Worm (Caenorhabditis elegans): ENCODE data around the gene F38A1.11.

F38A1.11 gene

ce11 chrIV:1246762-1247436 is at the start of gene F38A1.11, which contains the start of gene clec-165:
Gene F38A1.11 (plus strand): TSS chrIV:1247386.
Gene clec-165 (minus strand): TSS chrIV:1246886.
- TF ChIP-seq W03F9.2 (tag; optimal IDR thresholded peaks at IDR 0.05) = no peak
- TF ChIP-seq him-1 (tag; optimal IDR thresholded peaks at IDR 0.05) = no peak
- no peak for TF ChIP-seq dao-5 (tag; optimal IDR thresholded peaks at IDR 0.05)

DNA sequence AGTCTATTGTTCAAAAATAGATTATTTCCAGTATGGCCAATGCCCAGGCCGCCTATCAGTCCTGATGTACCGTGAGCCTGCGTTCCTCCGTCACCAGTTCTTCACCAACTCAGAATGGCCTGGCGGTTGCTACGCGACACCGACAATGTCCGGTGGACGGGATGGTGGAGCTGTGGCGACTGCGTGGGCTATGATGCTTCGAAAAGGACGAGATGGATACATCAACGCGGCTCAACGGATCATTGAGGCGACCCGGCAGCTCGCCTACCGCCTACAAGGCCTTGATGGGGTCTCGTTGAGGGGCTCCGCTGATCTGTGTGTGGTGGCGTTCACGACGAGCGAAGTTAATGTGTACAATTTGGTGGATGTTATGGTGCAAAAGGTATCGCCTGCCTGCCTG is 47.7 kb upstream of the F38A1.11 start:
- no peak for TF ChIP-seq W03F9.2 (tag; optimal IDR thresholded peaks at IDR 0.05)
- TF ChIP-seq him-1 (tag; optimal IDR thresholded peaks at IDR 0.05) = no peak
- TF ChIP-seq dao-5 (tag; optimal IDR thresholded peaks at IDR 0.05) = no peak

DNA sequence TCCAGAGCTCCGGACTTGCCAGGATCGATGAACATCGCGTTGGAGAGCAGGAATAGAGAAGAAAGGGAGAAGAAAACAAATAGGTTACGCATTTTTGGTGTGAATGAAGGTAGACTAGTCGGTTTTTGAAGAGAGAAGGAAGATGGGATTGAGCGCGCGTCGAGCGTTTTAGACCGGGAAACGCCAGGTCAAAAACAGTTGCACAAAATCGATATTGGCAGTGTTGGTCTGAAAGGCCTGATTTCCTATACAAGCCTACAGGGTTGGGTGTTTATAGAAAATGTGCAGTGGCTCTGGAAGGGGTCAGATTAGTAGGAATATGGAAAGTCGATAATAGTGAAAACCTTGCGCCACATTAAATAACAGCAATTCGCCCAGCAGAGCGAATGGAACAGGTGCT is 42.3 kb upstream of the F38A1.11 start, which contains the start of gene dsl-2:
Gene dsl-2 (minus strand): TSS at position 101 of the 400 bp plus-strand sequence.
- no peak for TF ChIP-seq W03F9.2 (tag; optimal IDR thresholded peaks at IDR 0.05)
- no peak for TF ChIP-seq him-1 (tag; optimal IDR thresholded peaks at IDR 0.05)
- TF ChIP-seq dao-5 (tag; optimal IDR thresholded peaks at IDR 0.05) = no peak

ce11 chrIV:1207980-1208379 is 39.2 kb upstream of the F38A1.11 start, which contains the start of gene dsl-1:
Gene dsl-1 (minus strand): TSS chrIV:1208080.
- TF ChIP-seq dao-5 (tag; optimal IDR thresholded peaks at IDR 0.05) (no peak), W03F9.2 (tag; optimal IDR thresholded peaks at IDR 0.05) (no peak), him-1 (tag; optimal IDR thresholded peaks at IDR 0.05) (no peak)

ce11 chrIV:1209320-1209719 is 37.9 kb upstream of the F38A1.11 start:
- TF ChIP-seq W03F9.2 (tag; optimal IDR thresholded peaks at IDR 0.05) (no peak), dao-5 (tag; optimal IDR thresholded peaks at IDR 0.05) (no peak), him-1 (tag; optimal IDR thresholded peaks at IDR 0.05) (no peak)

DNA sequence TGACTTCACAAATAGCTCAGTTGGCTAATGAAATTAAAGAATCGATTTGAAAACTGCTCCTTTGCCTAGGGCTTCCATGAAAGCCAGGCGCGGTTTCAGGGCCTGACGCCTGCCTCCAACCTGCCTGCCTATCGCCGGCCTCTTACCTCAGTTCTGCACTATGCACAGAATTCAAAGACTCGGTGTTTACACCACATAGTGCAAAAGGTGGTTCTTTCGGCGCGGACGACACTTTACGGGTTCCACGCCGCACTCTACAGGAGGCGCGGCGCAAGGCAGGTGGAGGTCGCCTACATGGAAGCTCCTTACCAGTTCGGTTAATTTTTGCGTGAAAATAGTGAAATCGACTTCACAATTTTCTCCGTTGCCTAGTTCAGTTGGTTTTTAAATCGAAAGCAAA is 37.4 kb upstream of the F38A1.11 start:
- no peak for TF ChIP-seq him-1 (tag; optimal IDR thresholded peaks at IDR 0.05)
- TF ChIP-seq dao-5 (tag; optimal IDR thresholded peaks at IDR 0.05) = no peak
- TF ChIP-seq W03F9.2 (tag; optimal IDR thresholded peaks at IDR 0.05) = no peak

ce11 chrIV:1211902-1212301 is 35.3 kb upstream of the F38A1.11 start:
- TF ChIP-seq W03F9.2 (tag; optimal IDR thresholded peaks at IDR 0.05) (no peak), him-1 (tag; optimal IDR thresholded peaks at IDR 0.05) (no peak)

DNA sequence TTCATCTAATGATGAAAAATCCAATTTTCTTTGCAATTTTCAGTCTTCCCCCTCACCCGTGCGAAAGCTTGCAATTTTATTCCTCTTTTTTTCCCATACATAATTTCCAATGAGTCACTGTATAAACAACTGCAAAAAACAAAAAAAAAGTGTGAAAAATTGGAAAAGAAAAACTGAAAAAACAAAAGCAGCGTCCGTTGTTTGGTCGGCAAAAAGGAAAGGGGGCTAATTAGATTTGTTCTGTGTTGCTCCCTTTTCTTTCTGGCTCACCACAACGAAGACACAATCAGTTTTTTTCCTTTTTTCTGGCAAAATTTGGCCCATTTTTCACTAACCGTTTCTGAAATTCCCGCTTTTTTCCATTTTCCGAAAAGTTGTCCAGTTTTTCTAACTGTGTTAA is 34.8 kb upstream of the F38A1.11 start:
- TF ChIP-seq him-1 (tag; optimal IDR thresholded peaks at IDR 0.05) (no peak), W03F9.2 (tag; optimal IDR thresholded peaks at IDR 0.05) (no peak), dao-5 (tag; optimal IDR thresholded peaks at IDR 0.05) (no peak)

- TF ChIP-seq W03F9.2 (tag; optimal IDR thresholded peaks at IDR 0.05) = no peak
- no peak for TF ChIP-seq him-1 (tag; optimal IDR thresholded peaks at IDR 0.05)
- TF ChIP-seq dao-5 (tag; optimal IDR thresholded peaks at IDR 0.05) = no peak
These were observed 34.0 kb upstream of the F38A1.11 start for ce11 chrIV:1213192-1213591.

- TF ChIP-seq him-1 (tag; optimal IDR thresholded peaks at IDR 0.05) (no peak), W03F9.2 (tag; optimal IDR thresholded peaks at IDR 0.05) (no peak), dao-5 (tag; optimal IDR thresholded peaks at IDR 0.05) (no peak)
These were observed 31.6 kb upstream of the F38A1.11 start for ce11 chrIV:1215536-1215935.

DNA sequence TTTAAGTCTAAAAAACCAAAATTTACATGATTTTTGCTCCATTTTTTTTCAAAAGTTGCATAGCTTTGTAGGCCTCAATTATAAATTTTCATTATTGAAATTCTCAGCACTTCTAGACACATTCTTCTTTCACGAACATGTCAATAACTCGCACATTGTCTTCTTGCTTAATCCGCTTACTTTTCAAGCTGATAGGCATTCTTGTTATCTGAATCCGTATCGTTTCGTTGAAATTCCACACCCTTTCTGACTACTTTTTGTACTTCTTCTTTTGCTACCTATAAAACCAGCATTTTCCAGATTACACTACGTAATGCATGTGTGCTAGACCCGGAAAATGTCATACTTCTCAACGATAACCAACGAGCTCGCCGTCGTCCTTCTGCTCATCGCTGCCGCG is 30.9 kb upstream of the F38A1.11 start, which contains the start of gene W09G12.9:
Gene W09G12.9 (plus strand): TSS at position 301 of the 400 bp plus-strand sequence.
- TF ChIP-seq him-1 (tag; optimal IDR thresholded peaks at IDR 0.05) (no peak), W03F9.2 (tag; optimal IDR thresholded peaks at IDR 0.05) (no peak), dao-5 (tag; optimal IDR thresholded peaks at IDR 0.05) (no peak)

DNA sequence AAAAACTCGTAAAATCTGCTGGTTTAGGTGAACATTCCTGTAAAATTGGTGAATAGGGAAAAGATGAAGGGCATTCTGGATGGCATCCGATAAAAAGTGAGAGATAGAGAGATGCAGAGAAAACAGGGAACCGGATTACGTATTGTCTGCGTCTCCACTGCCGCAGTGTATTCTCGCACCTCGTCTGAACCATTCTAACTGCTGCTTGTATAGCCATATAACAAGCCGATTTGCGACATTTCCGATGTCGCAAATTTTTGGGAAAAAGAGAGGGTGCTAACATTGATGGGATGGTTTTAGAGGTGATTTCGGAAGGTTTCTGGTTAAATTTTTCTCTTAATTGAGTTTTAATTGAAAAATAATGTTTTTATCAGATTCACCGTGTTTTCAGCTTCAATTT is 26.0 kb upstream of the F38A1.11 start, which contains the start of gene W09G12.10:
Gene W09G12.10 (minus strand): TSS at position 121 of the 400 bp plus-strand sequence.
- TF ChIP-seq him-1 (tag; optimal IDR thresholded peaks at IDR 0.05) = no peak
- TF ChIP-seq dao-5 (tag; optimal IDR thresholded peaks at IDR 0.05) = no peak
- no peak for TF ChIP-seq W03F9.2 (tag; optimal IDR thresholded peaks at IDR 0.05)

- TF ChIP-seq him-1 (tag; optimal IDR thresholded peaks at IDR 0.05) = no peak
- TF ChIP-seq dao-5 (tag; optimal IDR thresholded peaks at IDR 0.05) = no peak
- TF ChIP-seq W03F9.2 (tag; optimal IDR thresholded peaks at IDR 0.05) = no peak
These were observed 22.4 kb upstream of the F38A1.11 start for ce11 chrIV:1224781-1225180.

DNA sequence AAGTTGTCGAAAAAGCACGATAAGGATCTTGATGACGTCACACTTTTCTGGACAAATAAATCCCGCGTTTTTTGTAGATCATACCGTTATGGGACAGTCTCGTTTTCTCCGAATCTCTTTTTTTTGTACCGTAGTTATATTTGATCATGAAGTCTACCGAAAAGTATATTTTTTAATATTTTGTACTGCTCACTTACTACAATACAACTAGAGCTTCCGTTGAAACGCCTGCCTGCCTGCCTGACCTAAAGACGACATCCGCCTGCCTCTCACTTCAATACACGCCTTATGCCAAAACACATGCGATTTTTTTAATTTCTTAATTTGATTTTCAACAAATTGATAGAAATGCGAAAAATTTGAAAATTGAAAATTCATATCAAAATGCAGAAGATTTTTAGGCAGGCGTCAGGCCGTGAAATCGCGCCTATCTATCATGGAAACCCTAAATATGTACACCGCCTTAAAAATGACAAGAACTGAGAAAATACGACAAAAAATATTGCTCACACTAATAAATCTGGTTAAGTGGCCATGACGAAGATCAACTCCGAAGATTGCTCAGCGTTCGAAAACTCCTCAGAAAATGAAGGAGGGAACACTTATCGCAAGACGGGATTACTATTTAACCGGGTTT is 21.5 kb upstream of the F38A1.11 start, which contains the start of gene W09G12.8:
Gene W09G12.8 (plus strand): TSS at position 587 of the 637 bp plus-strand sequence.
- TF ChIP-seq dao-5 (tag; optimal IDR thresholded peaks at IDR 0.05) (no peak), him-1 (tag; optimal IDR thresholded peaks at IDR 0.05) (no peak), W03F9.2 (tag; optimal IDR thresholded peaks at IDR 0.05) (no peak)

Measured in whole organism, L4/young adult.